Worm (Caenorhabditis elegans) whole organism, L4/young adult: ENCODE data around the gene gcy-18.

Source experiments
- W03F9.2 ChIP-seq: fragments of 150-350 bp; optimal IDR thresholded peaks from 2 replicates; lab custom pipeline; 2014; ENCODE audit warnings: missing biosample characterization, missing genetic modification characterization
- dao-5 ChIP-seq: sonication (generic microtip); optimal IDR thresholded peaks from 2 replicates; lab custom pipeline; 2016; ENCODE audit warnings: missing genotype, missing genetic modification characterization, moderate library complexity, missing compliant biosample characterization
- him-1 ChIP-seq: sonication (generic microtip); optimal IDR thresholded peaks from 2 replicates; lab custom pipeline; 2016; ENCODE audit warnings: missing genotype, missing genetic modification reagents, missing genetic modification characterization, missing compliant biosample characterization

gcy-18 gene

DNA sequence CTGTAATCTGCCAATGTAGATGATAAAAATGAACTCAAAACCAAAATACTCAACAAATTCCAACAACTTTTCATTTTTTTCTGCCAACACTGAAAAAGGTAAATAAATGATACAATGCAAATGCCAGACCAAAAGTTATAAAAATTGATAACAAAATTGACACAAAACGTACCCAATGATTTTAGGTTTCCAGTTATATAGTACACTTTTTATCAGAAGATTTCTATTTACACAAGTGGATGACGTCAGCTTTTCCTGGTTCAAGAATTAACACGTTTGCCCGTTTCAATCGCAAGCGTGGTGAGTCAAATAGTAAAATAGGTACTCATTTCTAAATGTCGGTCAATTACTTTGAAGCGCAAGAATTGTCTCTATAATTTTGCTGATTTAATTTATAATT is 19.7 kb downstream of the gcy-18 start, which contains the start of gene ZK896.5:
Gene ZK896.5 (minus strand): TSS at position 89 of the 400 bp plus-strand sequence.
- TF ChIP-seq him-1 (tag; lab: Kevin White, UChicago): no peak
- TF ChIP-seq dao-5 (tag; lab: Kevin White, UChicago): no peak
- no peak for TF ChIP-seq W03F9.2 (tag; lab: Kevin White, UChicago)

DNA sequence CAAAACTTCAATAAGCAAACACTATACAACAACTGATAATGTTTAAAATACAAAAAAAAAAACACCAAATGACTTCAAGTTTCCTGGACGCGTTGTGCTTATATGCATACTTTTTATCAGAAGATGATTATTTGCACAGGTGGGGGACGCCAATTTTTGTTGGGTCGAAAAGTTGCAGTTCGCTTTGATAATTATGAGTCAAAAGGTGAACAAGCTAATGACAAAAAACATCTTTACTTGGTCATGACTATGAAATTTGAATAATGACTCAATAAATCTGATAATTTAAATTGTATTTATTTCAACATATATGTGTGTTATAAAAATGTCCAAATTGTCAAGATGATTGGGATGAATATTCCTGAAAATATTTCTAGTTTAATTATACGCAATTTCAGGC is 23.3 kb downstream of the gcy-18 start, which contains the start of gene ZK896.4:
Gene ZK896.4 (minus strand): TSS at position 101 of the 400 bp plus-strand sequence.
- no peak for TF ChIP-seq dao-5 (tag; lab: Kevin White, UChicago)
- no peak for TF ChIP-seq W03F9.2 (tag; lab: Kevin White, UChicago)
- TF ChIP-seq him-1 (tag; lab: Kevin White, UChicago): no peak

DNA sequence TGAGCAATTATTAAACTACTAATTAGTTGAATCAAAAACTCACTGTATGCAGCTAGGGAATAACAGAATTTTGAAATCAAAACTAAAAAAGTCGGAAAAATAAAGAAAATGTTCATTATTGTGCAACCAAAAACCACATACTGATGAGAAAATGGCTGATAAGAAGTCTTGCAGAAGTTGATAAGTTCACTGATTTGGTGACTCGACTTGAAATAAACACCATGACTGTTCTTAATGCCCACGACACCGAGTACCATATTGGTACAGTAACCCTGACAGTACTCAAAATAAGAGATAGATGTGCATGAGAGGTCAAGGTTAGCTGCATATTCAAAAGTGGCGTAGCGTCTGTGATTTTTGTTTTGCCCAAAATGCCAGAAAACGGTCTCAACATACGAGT is 26.1 kb downstream of the gcy-18 start:
- no peak for TF ChIP-seq dao-5 (tag; lab: Kevin White, UChicago)
- TF ChIP-seq him-1 (tag; lab: Kevin White, UChicago): no peak
- TF ChIP-seq W03F9.2 (tag; lab: Kevin White, UChicago): no peak

DNA sequence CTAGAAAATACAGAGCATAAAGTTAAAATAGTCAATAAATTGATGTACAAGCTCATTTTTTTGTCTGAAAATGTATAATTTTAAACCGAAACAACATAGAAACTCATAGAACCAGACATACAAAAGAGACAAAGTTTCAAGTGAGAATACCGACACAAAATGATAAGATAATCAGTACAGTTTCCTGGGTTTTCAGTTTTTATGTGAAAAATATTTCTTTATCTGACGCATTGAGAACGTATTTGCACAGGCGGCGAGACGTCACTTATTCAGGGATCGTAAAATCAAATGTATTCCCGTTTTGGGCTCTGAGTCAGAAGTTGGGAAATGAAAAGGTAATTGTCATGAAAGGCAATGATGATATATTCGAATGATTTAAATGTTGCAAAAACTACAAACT is 30.5 kb downstream of the gcy-18 start, which contains the start of gene K08D8.6:
Gene K08D8.6 (minus strand): TSS at position 64 of the 400 bp plus-strand sequence.
- TF ChIP-seq W03F9.2 (tag; lab: Kevin White, UChicago): no peak
- TF ChIP-seq him-1 (tag; lab: Kevin White, UChicago): no peak
- TF ChIP-seq dao-5 (tag; lab: Kevin White, UChicago): no peak

DNA sequence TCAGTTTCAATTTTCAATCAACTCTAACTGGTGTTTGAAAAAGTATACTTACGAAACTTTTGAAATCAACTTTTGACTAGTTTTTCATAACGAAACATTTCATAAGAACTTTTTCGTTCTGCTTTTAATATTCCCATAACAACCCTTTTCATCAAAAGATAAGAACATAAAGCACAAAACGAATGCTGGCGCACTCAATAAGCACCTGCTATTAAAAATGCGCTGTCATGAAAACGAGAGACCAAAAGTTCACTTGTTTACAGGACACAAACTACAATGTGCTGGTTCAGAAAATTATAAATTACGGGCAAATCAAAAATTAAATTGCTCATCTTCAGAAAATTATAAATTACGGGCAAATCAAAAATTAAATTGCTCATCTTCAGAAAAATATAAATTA is 31.2 kb downstream of the gcy-18 start:
- TF ChIP-seq dao-5 (tag; lab: Kevin White, UChicago) (no peak), him-1 (tag; lab: Kevin White, UChicago) (no peak), W03F9.2 (tag; lab: Kevin White, UChicago) (no peak)

DNA sequence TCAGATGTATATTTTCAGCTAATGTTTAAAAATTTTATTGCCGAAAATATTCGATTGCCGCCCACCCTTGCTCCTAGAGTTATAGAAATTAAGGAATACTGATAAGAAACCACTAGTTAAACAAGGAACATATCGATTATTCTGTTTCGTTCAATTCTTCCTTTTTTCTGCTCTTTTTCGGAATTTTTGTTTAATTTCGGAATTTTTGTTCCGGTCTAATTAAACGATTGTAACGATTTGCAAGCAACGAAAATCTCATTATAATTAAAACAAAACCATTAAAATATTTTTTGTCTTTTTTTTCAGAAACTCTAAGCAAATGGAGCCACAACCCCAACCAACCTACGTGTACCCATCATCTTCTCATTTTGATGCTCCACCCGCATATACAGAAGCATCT is 32.3 kb downstream of the gcy-18 start, which contains the start of gene K08D8.1:
Gene K08D8.1 (plus strand): TSS at position 301 of the 400 bp plus-strand sequence.
- no peak for TF ChIP-seq W03F9.2 (tag; lab: Kevin White, UChicago)
- no peak for TF ChIP-seq him-1 (tag; lab: Kevin White, UChicago)
- no peak for TF ChIP-seq dao-5 (tag; lab: Kevin White, UChicago)

DNA sequence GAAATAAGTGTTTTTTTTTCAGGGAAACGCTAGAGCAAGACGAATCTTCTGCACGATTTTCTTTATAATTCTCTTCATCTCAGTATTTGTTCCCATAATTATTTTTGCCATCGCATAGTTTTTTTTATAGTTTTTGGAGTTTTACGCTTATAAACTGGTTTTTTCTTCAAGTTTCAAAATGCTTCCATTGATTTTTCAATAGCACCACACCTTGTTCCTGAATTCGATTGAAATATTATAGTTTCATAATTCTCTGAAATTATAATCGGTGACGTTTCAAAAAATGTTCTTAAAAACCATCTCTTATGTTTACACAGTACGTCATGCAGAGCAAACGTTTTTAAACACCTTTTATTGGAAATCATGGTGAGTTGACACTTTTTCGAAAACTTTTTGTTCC is 33.3 kb downstream of the gcy-18 start, which contains the start of gene K08D8.12:
Gene K08D8.12 (plus strand): TSS at position 301 of the 400 bp plus-strand sequence.
- TF ChIP-seq dao-5 (tag; lab: Kevin White, UChicago) (no peak), him-1 (tag; lab: Kevin White, UChicago) (no peak)

DNA sequence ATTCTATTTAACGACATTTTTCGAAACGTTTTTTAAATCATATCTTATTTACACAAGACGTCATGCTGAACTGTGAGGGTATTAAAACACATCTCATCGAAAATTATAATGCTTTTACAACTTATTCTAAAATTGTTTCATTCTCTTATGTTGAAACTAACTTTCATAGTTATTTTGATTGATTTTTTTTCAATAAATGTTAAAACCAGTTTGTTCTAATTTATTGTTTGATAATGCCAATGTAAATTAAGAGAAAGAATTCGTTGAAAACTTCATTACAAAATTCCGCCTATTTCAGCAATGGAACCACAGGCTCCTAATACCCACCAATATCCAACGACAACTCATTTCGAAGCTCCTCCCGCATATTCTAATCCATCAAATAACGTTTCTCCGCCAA is 35.1 kb downstream of the gcy-18 start, which contains the start of gene K08D8.11:
Gene K08D8.11 (plus strand): TSS at position 301 of the 400 bp plus-strand sequence.
- TF ChIP-seq W03F9.2 (tag; lab: Kevin White, UChicago) (no peak), dao-5 (tag; lab: Kevin White, UChicago) (no peak), him-1 (tag; lab: Kevin White, UChicago) (no peak)

DNA sequence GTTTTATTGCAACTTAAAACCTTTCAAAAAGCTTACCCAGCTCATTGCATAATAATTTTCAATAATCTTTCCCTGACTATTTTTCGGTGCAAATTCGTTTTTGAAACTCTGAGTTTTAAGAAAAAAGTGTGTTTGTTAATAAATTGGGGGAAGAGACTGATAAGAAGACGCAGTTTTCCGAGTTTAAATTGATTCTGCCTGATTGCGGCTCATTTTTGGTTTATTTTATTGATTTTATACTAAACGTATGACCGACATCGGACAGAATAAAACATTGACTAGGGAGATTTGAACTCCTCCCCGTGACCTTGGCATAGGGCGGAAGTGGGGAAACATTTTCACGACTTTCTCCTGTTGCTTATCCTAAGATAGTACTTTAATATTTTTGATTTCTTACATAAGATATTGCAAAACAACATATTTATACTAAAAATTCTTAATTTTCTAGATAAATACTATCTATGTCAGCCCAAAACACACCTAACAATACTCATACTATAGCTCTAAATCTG is 36.5 kb downstream of the gcy-18 start, which contains the start of gene K08D8.7:
Gene K08D8.7 (plus strand): TSS at position 462 of the 512 bp plus-strand sequence.
- TF ChIP-seq dao-5 (tag; lab: Kevin White, UChicago) (no peak), W03F9.2 (tag; lab: Kevin White, UChicago) (no peak), him-1 (tag; lab: Kevin White, UChicago) (no peak)

DNA sequence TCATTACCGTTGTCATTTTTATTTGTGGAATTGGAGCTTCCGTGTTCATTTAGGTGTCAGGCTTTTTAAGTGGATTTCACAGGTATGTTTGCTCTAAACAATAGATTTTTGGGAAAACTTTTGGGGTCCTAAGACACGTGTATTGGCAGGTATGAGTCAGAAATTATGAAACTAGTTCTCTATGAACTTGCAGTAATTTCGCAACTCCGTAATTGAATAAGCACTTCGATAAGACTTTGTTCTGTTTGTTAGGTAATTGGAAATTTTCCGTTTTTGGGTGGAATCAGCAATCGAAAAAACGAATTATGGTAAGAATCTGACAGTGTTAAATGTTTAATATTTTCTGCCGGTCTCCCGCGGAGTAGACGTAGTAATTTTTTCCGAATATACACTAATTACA is 37.2 kb downstream of the gcy-18 start:
- TF ChIP-seq W03F9.2 (tag; lab: Kevin White, UChicago): no peak
- no peak for TF ChIP-seq dao-5 (tag; lab: Kevin White, UChicago)
- TF ChIP-seq him-1 (tag; lab: Kevin White, UChicago): no peak

DNA sequence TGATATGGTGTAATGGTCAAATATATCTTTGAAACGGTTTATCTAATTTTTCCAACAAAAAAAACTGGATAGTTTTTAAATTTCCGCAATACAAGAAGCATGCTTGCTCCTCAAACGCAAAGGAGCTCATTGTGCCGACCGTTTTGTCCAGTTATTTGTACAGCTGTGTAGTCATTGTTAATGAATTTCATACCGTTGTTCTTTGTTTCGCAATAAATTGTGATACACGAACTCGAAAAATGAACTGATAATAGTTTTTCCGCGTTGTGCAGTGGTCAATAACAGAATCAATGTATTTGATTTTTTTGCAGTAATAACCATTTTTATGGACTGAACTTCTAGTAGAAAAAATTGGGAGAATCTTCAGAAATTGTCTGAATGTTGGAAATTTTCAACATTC is 38.9 kb downstream of the gcy-18 start:
- no peak for TF ChIP-seq dao-5 (tag; lab: Kevin White, UChicago)
- TF ChIP-seq W03F9.2 (tag; lab: Kevin White, UChicago): no peak
- TF ChIP-seq him-1 (tag; lab: Kevin White, UChicago): no peak

DNA sequence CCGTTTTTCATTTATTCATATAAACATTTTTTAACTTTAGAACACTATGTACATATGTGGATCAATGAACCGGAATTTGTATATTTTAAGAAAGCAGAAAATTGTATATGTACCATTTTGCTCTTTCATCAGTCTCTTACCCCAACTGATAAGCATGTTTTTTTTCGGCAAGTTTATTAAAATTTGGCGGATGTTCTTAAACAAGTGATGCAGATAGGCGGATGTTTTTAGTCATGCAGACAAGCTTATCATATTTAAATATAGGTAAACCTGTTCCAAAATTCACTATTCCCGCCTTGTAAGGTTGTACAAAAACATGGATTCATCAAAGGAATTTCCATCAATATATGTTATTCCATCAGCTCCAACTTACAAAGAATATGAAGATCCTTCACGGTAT is 39.5 kb downstream of the gcy-18 start, which contains the start of gene K08D8.9:
Gene K08D8.9 (plus strand): TSS at position 301 of the 400 bp plus-strand sequence.
- TF ChIP-seq W03F9.2 (tag; lab: Kevin White, UChicago) (no peak), him-1 (tag; lab: Kevin White, UChicago) (no peak), dao-5 (tag; lab: Kevin White, UChicago) (no peak)

DNA sequence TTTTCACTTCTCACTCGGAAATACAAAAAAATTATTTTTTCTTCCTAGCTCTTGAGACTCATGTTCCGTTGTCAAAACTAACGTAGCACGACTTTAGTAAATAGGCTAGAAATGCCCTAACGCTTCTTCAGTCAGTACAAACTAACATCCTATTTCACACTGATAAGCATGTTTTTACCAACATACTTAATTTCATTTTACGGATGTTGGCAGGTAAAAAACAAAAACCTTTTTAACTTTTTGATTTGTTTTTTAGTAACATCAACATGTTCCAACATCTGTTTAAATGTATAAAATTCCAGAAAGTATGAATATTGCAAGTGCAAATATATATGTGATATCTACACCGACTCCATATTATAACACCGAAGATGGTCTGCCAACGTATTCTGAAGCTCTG is 40.4 kb downstream of the gcy-18 start, which contains the start of gene K08D8.10:
Gene K08D8.10 (plus strand): TSS at position 301 of the 400 bp plus-strand sequence.
- no peak for TF ChIP-seq dao-5 (tag; lab: Kevin White, UChicago)
- TF ChIP-seq W03F9.2 (tag; lab: Kevin White, UChicago): no peak
- TF ChIP-seq him-1 (tag; lab: Kevin White, UChicago): no peak

DNA sequence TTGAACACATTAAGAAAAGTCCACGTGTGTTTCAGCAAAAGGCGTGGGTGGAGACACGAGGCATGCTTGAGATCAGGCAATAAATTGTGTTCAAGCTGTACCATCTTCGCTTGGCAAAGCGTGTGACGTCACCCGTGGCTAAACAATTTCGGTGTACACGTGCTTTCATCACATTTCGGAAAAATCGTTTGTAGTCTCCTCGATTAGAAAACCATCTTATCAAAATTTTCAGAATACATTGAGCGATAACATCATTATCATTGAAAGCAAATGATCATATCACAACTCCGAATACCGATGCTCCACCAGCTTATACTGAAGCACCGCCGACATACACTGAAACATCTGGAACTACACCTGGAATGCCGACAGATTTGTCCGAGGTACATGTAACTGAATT is 41.7 kb downstream of the gcy-18 start:
- TF ChIP-seq him-1 (tag; lab: Kevin White, UChicago) (no peak), W03F9.2 (tag; lab: Kevin White, UChicago) (no peak), dao-5 (tag; lab: Kevin White, UChicago) (no peak)
